Fruit fly (Drosophila melanogaster): ENCODE results near the gene CG5946.

DNA sequence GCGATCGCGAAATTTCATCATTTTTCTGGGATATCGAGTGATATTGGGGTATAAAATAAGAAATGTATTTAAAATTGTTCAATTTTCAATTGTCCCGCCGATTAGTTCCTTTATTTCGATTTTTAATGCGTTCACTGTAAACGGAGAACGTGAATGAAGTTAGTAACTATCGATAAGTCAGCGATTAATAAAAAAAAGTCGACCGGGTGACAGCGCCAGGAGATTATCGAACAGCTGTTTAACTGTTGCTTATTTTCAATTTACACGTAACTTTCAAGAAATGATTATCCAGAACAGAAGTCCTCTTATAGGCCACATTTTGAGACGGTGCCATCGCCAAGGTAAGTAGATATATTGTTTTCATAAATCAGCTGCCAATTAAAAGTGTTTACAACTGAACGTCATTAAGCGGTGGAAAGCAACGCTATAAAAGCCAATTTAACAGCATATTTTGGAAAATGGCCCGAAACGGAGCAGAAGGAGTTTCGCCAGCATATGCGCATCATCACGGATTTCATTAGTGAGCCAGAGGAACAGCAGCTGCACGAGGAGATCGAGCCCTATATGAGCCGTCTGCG is 6.8 kb downstream of the CG5946 start, which contains the start of gene CG14130:
- no peak for TF ChIP-seq CG15710 (tag; optimal IDR thresholded peaks at IDR 0.05)
- TF ChIP-seq CG12605 (GFP tag; IDR thresholded peaks at IDR 0.05) = no peak
- no peak for TF ChIP-seq gl (tag; optimal IDR thresholded peaks at IDR 0.05)
- no peak for TF ChIP-seq Pif1B (GFP tag; optimal IDR thresholded peaks at IDR 0.05)
- TF ChIP-seq CG17806 (tag; optimal IDR thresholded peaks at IDR 0.05) = no peak
- no peak for TF ChIP-seq EcR (GFP tag; optimal IDR thresholded peaks at IDR 0.05)
- TF ChIP-seq CG4496 (GFP tag; IDR thresholded peaks at IDR 0.05) = no peak
- no peak for TF ChIP-seq fd96Ca (GFP tag; IDR thresholded peaks at IDR 0.05)

Measured in whole organism, pupa.